Worm (Caenorhabditis elegans): Measurements from ENCODE around the gene icln-1.

DNA sequence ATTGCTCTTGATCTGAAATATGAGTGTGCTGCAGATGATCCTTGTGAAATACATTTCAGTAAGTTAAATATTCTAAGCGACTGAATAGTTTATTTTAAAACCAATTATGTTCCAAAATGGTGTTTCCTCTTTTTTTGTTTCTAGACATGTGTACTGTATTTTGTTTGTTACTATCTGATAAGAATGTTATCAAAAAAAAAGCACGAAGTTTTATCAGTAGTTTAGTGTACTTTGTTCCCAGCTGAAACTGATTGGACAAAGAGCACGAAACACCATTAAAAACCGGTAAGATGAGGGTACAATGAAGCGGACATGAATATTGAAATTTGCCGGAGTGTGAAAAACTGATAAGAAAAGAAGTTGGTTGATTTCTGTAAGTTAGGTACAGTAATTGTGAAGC lies 25.3 kb downstream of the icln-1 start:
- TF ChIP-seq ceh-16 (tag; optimal IDR thresholded peaks at IDR 0.05): no peak
- TF ChIP-seq nhr-237 (tag; optimal IDR thresholded peaks at IDR 0.05): no peak
- TF ChIP-seq ama-1 (optimal IDR thresholded peaks at IDR 0.05): no peak
- TF ChIP-seq sem-4 (tag; optimal IDR thresholded peaks at IDR 0.05): no peak
- no peak for TF ChIP-seq ceh-82 (tag; optimal IDR thresholded peaks at IDR 0.05)
- TF ChIP-seq lin-39 (tag; optimal IDR thresholded peaks at IDR 0.05): no peak
- no peak for TF ChIP-seq lsy-2 (tag; optimal IDR thresholded peaks at IDR 0.05)
- no peak for TF ChIP-seq zag-1 (tag; optimal IDR thresholded peaks at IDR 0.05)

Data from whole organism, L2 larva.